Worm (Caenorhabditis elegans): Measurements from ENCODE around the gene C05C9.1.

ce11 chrX:11208788-11209187 is 48.2 kb downstream of the C05C9.1 start, which contains the start of gene C34F6.5:
- no peak for TF ChIP-seq elt-4 (tag; optimal IDR thresholded peaks at IDR 0.05)
- TF ChIP-seq pqm-1 (tag; optimal IDR thresholded peaks at IDR 0.05), result no peak
- no peak for TF ChIP-seq pha-4 (tag; optimal IDR thresholded peaks at IDR 0.05)
- no peak for TF ChIP-seq rnt-1 (tag; optimal IDR thresholded peaks at IDR 0.05)
- TF ChIP-seq fkh-6 (tag; optimal IDR thresholded peaks at IDR 0.05), result no peak
- no peak for TF ChIP-seq unc-42 (tag; optimal IDR thresholded peaks at IDR 0.05)
- TF ChIP-seq nhr-11 (tag; optimal IDR thresholded peaks at IDR 0.05), result no peak
- TF ChIP-seq hlh-13 (GFP tag; optimal IDR thresholded peaks at IDR 0.05), result no peak
- TF ChIP-seq npax-4 (tag; optimal IDR thresholded peaks at IDR 0.05), result no peak
- no peak for TF ChIP-seq Y22D7AL.16 (tag; optimal IDR thresholded peaks at IDR 0.05)
